Worm (Caenorhabditis elegans): ENCODE measurements around the gene EEED8.2.

EEED8.2 gene

ce11 chrII:5414040-5414439 lies 2.5 kb upstream of the EEED8.2 start, which contains the start of the genes EEED8.14 and EEED8.3:
TSS of gene EEED8.14 (minus strand) at chrII:5414052.
TSS of gene EEED8.3 (plus strand) at chrII:5414276.
- TF ChIP-seq ztf-29 (GFP tag; IDR thresholded peaks at IDR 0.05) (no peak), tab-1 (GFP tag; IDR thresholded peaks at IDR 0.05) (no peak), med-1 (GFP tag; optimal IDR thresholded peaks at IDR 0.05; ENCODE audit: insufficient read depth) (no peak), klf-2 (GFP tag; conservative IDR thresholded peaks at IDR 0.05) (no peak), T22C8.4 (GFP tag; IDR thresholded peaks at IDR 0.05) (no peak), flt-1 (GFP tag; IDR thresholded peaks at IDR 0.05) (no peak), ztf-23 (GFP tag; IDR thresholded peaks at IDR 0.05) (no peak), cog-1 (tag; optimal IDR thresholded peaks at IDR 0.05) (no peak), ref-1 (GFP tag; conservative IDR thresholded peaks at IDR 0.05) (no peak)

DNA sequence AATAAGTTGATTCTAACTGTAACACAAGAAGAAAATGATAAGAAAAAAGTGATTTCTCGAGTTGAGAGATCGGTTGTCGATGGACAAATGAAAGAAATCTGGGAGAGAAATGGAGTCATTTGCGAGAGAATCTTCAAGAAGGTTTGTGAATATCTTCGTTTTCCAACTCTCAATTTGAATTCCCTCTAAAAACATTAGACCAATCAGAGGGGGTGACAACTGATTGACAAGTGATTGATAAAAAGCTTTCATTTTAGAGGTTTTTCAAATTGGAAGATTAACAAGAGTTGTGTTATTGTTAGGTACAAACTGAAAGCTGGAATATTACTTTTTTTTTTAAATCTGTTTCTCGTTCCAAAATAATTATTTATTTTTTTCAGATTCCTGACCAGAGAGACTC lies 1.4 kb downstream of the EEED8.2 start:
- TF ChIP-seq tab-1 (GFP tag; IDR thresholded peaks at IDR 0.05) (no peak), ztf-23 (GFP tag; IDR thresholded peaks at IDR 0.05) (no peak), cog-1 (tag; optimal IDR thresholded peaks at IDR 0.05) (no peak), T22C8.4 (GFP tag; IDR thresholded peaks at IDR 0.05) (no peak), klf-2 (GFP tag; conservative IDR thresholded peaks at IDR 0.05) (no peak), ref-1 (GFP tag; conservative IDR thresholded peaks at IDR 0.05) (no peak), ztf-29 (GFP tag; IDR thresholded peaks at IDR 0.05) (no peak), med-1 (GFP tag; optimal IDR thresholded peaks at IDR 0.05; ENCODE audit: insufficient read depth) (no peak), flt-1 (GFP tag; IDR thresholded peaks at IDR 0.05) (no peak)

DNA sequence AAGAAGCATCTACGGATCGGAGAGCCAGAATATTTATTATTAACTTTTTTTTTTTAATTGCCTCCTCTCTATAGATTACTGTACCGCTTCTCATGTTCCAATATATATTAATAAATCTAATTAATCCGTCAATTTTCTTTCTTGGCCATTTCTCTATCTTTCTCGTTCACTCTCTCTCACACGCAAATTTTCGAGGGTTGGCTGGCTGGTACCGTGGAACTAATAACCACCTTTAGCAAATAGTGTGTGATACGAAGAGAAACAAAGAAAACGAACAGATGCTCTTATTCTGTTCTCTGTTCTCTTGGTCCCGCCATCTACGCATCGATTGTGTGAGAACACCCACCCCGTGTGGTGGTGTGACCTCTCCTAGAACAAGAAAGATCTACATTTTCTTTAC lies 1.8 kb downstream of the EEED8.2 start:
- TF ChIP-seq tab-1 (GFP tag; IDR thresholded peaks at IDR 0.05) (no peak), flt-1 (GFP tag; IDR thresholded peaks at IDR 0.05) (0 out of 2 replicates have a peak, but pooled peaks have one; percentile 36), klf-2 (GFP tag; conservative IDR thresholded peaks at IDR 0.05) (no peak)

- TF ChIP-seq ztf-29 (GFP tag; IDR thresholded peaks at IDR 0.05) (no peak), T22C8.4 (GFP tag; IDR thresholded peaks at IDR 0.05) (no peak), ref-1 (GFP tag; conservative IDR thresholded peaks at IDR 0.05) (no peak), flt-1 (GFP tag; IDR thresholded peaks at IDR 0.05) (no peak), ztf-23 (GFP tag; IDR thresholded peaks at IDR 0.05) (no peak), med-1 (GFP tag; optimal IDR thresholded peaks at IDR 0.05; ENCODE audit: insufficient read depth) (no peak), tab-1 (GFP tag; IDR thresholded peaks at IDR 0.05) (no peak), cog-1 (tag; optimal IDR thresholded peaks at IDR 0.05) (no peak), klf-2 (GFP tag; conservative IDR thresholded peaks at IDR 0.05) (no peak)
Observed at ce11 chrII:5418929-5419328, 2.4 kb downstream of the EEED8.2 start, which contains the start of gene EEED8.15. TSS of gene EEED8.15 (plus strand) at chrII:5419229.

- TF ChIP-seq ztf-23 (GFP tag; IDR thresholded peaks at IDR 0.05) (no peak), tab-1 (GFP tag; IDR thresholded peaks at IDR 0.05) (no peak), med-1 (GFP tag; optimal IDR thresholded peaks at IDR 0.05; ENCODE audit: insufficient read depth) (no peak), flt-1 (GFP tag; IDR thresholded peaks at IDR 0.05) (no peak), ztf-29 (GFP tag; IDR thresholded peaks at IDR 0.05) (no peak), klf-2 (GFP tag; conservative IDR thresholded peaks at IDR 0.05) (no peak), T22C8.4 (GFP tag; IDR thresholded peaks at IDR 0.05) (no peak), ref-1 (GFP tag; conservative IDR thresholded peaks at IDR 0.05) (no peak)
Observed at ce11 chrII:5420947-5421614, 4.6 kb downstream of the EEED8.2 start, which contains the start of gene tofu-6. TSS of gene tofu-6 (plus strand) at chrII:5421248.

ce11 chrII:5423832-5424231 lies 7.3 kb downstream of the EEED8.2 start, which contains the start of gene F07F6.7:
TSS of gene F07F6.7 (minus strand) at chrII:5423858.
- TF ChIP-seq tab-1 (GFP tag; IDR thresholded peaks at IDR 0.05) (no peak), flt-1 (GFP tag; IDR thresholded peaks at IDR 0.05) (no peak; the same call in 1 of the 2 replicates), cog-1 (tag; optimal IDR thresholded peaks at IDR 0.05) (no peak), T22C8.4 (GFP tag; IDR thresholded peaks at IDR 0.05) (no peak), klf-2 (GFP tag; conservative IDR thresholded peaks at IDR 0.05) (no peak), ztf-23 (GFP tag; IDR thresholded peaks at IDR 0.05) (no peak), ref-1 (GFP tag; conservative IDR thresholded peaks at IDR 0.05) (no peak), ztf-29 (GFP tag; IDR thresholded peaks at IDR 0.05) (no peak), med-1 (GFP tag; optimal IDR thresholded peaks at IDR 0.05; ENCODE audit: insufficient read depth) (no peak)

DNA sequence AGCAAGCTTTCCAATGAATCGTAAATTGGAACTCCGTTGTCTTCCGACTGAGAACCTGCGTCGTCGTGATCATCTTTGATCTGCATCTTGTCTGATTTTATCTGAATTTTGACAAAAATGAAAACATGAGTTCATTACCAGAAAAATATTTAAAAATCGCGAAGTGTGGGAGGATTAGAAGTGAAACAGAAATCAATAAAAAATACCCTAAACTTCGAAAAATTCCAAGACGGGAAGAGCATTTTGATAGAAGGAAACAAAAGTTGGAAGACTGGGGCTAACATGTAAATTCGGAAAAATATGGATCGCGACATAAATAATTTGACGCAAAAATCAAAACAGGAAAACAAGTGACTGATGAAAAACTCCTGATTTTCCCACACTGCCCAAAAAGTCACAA lies 9.1 kb downstream of the EEED8.2 start, which contains the start of gene F07F6.8:
Gene F07F6.8, minus strand, starts transcription at position 101 of the 400 bp plus-strand sequence.
- no peak for TF ChIP-seq ztf-23 (GFP tag; IDR thresholded peaks at IDR 0.05)

- no peak for TF ChIP-seq med-1 (GFP tag; optimal IDR thresholded peaks at IDR 0.05; ENCODE audit: insufficient read depth)
- no peak for TF ChIP-seq ztf-29 (GFP tag; IDR thresholded peaks at IDR 0.05)
- TF ChIP-seq ref-1 (GFP tag; conservative IDR thresholded peaks at IDR 0.05) = no peak
- TF ChIP-seq T22C8.4 (GFP tag; IDR thresholded peaks at IDR 0.05) = no peak
- no peak for TF ChIP-seq klf-2 (GFP tag; conservative IDR thresholded peaks at IDR 0.05)
- 0 out of 2 replicates have a peak, but pooled peaks have one; percentile 54 for TF ChIP-seq ztf-23 (GFP tag; IDR thresholded peaks at IDR 0.05)
- TF ChIP-seq cog-1 (tag; optimal IDR thresholded peaks at IDR 0.05) = peak; percentile 17
- no peak for TF ChIP-seq tab-1 (GFP tag; IDR thresholded peaks at IDR 0.05)
Observed at ce11 chrII:5426054-5426453, 9.5 kb downstream of the EEED8.2 start.

ce11 chrII:5426470-5426869 lies 10.0 kb downstream of the EEED8.2 start:
- no peak for TF ChIP-seq cog-1 (tag; optimal IDR thresholded peaks at IDR 0.05)
- no peak for TF ChIP-seq ztf-29 (GFP tag; IDR thresholded peaks at IDR 0.05)
- no peak for TF ChIP-seq ref-1 (GFP tag; conservative IDR thresholded peaks at IDR 0.05)
- no peak for TF ChIP-seq klf-2 (GFP tag; conservative IDR thresholded peaks at IDR 0.05)
- no peak for TF ChIP-seq flt-1 (GFP tag; IDR thresholded peaks at IDR 0.05)
- TF ChIP-seq T22C8.4 (GFP tag; IDR thresholded peaks at IDR 0.05) = no peak
- TF ChIP-seq tab-1 (GFP tag; IDR thresholded peaks at IDR 0.05) = no peak
- TF ChIP-seq ztf-23 (GFP tag; IDR thresholded peaks at IDR 0.05) = no peak
- TF ChIP-seq med-1 (GFP tag; optimal IDR thresholded peaks at IDR 0.05; ENCODE audit: insufficient read depth) = no peak

All from whole organism, midembryonic.